Worm (Caenorhabditis elegans) whole organism, L3 larva: ENCODE results near the gene C34B4.3.
A peak's percentile ranks its signal among the peaks of the same experiment; 100 is the strongest.

Source experiments
- ama-1 ChIP-seq: fragments of 150-350 bp; optimal IDR thresholded peaks from 2 replicates; lab custom pipeline; 2018
- daf-12 ChIP-seq: fragments of 150-350 bp; optimal IDR thresholded peaks from 2 replicates; lab custom pipeline; 2014; ENCODE audit warnings: missing biosample characterization, missing genetic modification reagents, missing genetic modification characterization
- egl-27 ChIP-seq: sonication (generic microtip); optimal IDR thresholded peaks from 4 replicates; lab custom pipeline; 2017; ENCODE audit warnings: missing biosample characterization, missing genetic modification reagents, missing genetic modification characterization
- fkh-10 ChIP-seq: sonication (generic microtip); optimal IDR thresholded peaks from 2 replicates; lab custom pipeline; 2017; ENCODE audit warnings: missing biosample characterization, missing genetic modification reagents, missing genetic modification characterization
- lin-39 ChIP-seq: fragments of 150-350 bp; optimal IDR thresholded peaks from 2 replicates; lab custom pipeline; 2018; ENCODE audit warnings: missing biosample characterization, missing genetic modification reagents, missing genetic modification characterization
- nfya-1 ChIP-seq: sonication (generic microtip); optimal IDR thresholded peaks from 2 replicates; lab custom pipeline; 2017; ENCODE audit warnings: missing genetic modification characterization, mild to moderate bottlenecking, missing compliant biosample characterization, antibody characterized with exemption, moderate library complexity; ENCODE audit not compliant: insufficient read depth
- nhr-12 ChIP-seq: fragments of 150-350 bp; optimal IDR thresholded peaks from 2 replicates; lab custom pipeline; 2014; ENCODE audit warnings: missing biosample characterization, missing genetic modification characterization
- nhr-25 ChIP-seq: sonication (generic microtip); optimal IDR thresholded peaks from 2 replicates; lab custom pipeline; 2017; ENCODE audit warnings: missing biosample characterization, missing genetic modification characterization
- nhr-28 ChIP-seq: fragments of 150-350 bp; optimal IDR thresholded peaks from 2 replicates; lab custom pipeline; 2014; ENCODE audit warnings: missing biosample characterization, missing genetic modification characterization
- nhr-43 ChIP-seq: sonication (generic microtip); optimal IDR thresholded peaks from 2 replicates; lab custom pipeline; 2016; ENCODE audit warnings: mild to moderate bottlenecking, missing genetic modification characterization, missing compliant biosample characterization; ENCODE audit not compliant: poor library complexity, severe bottlenecking
- nhr-77 ChIP-seq: fragments of 150-350 bp; optimal IDR thresholded peaks from 2 replicates; lab custom pipeline; 2014; ENCODE audit warnings: missing biosample characterization, missing genetic modification characterization
- snpc-4 ChIP-seq: fragments of 150-350 bp; optimal IDR thresholded peaks from 2 replicates; lab custom pipeline; 2014; ENCODE audit warnings: missing biosample characterization, missing genetic modification characterization
- ztf-4 ChIP-seq: fragments of 150-350 bp; optimal IDR thresholded peaks from 2 replicates; lab custom pipeline; 2014; ENCODE audit warnings: missing biosample characterization, missing genetic modification characterization

ce11 chrV:13041666-13042065, 29.3 kb downstream of the C34B4.3 start, which contains the start of gene scyl-1:
- peak; percentile 91 for TF ChIP-seq nhr-43 (tag; lab: Kevin White, UChicago)
- TF ChIP-seq nfya-1 (tag; lab: Kevin White, UChicago) = peak; percentile 74
- TF ChIP-seq snpc-4 (tag; lab: Kevin White, UChicago) = peak; percentile 45
- TF ChIP-seq ztf-4 = no peak
- TF ChIP-seq ama-1 (lab: Kevin White, UChicago) = no peak
- peak; percentile 13 for TF ChIP-seq egl-27
- TF ChIP-seq nhr-12 (tag; lab: Kevin White, UChicago) = no peak
- no peak for TF ChIP-seq nhr-28 (tag; lab: Kevin White, UChicago)
- no peak for TF ChIP-seq fkh-10 (GFP tag; lab: Kevin White, UChicago)
- peak; percentile 26 for TF ChIP-seq lin-39 (tag; lab: Kevin White, UChicago)
- peak; percentile 69 for TF ChIP-seq nhr-25
- no peak for TF ChIP-seq daf-12 (tag; lab: Kevin White, UChicago)
- TF ChIP-seq nhr-77 = peak; percentile 1
